Fruit fly (Drosophila melanogaster): ENCODE data around the gene beta-PheRS.
A peak's percentile ranks its signal among the peaks of the same experiment; 100 is the strongest.

beta-PheRS gene

DNA sequence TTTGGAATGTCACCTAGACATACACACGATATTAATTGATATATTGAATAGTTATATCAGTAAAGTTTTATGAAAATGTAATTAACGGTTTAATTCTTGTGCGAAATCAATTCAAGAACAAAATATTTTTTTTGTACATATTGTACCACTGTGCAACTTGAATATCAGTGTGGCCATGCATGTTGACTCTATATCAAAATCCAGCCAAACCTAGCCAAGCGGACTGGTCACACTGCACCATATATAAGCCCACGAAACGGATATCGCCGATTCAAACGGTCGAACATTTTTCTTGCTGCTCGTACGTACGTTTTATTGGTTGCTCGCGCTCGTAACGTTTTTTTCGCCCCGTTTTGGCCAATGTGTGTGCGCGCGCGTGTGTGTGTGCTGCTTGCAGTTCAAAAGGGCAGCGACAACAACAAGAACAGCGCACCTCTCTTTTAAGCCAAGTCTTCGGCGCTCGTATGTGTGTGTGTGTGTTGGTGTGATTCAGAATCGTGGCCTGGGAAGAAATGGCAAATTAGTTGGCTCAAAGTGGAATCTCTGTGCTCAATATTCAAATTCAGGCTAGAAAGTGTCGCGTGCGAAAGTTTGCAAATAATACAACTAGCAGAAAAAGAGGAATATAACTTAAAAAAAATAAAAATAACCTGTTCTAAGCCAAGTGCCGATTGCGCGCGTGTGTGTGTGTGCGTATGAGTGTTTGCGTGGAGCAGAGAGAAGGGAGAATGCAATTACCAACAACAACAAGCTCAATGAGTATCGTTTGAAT lies 42.5 kb upstream of the beta-PheRS start, which contains the start of gene crb (continued):
- TF ChIP-seq CG11456 (GFP tag; IDR thresholded peaks at IDR 0.05): 0 out of 3 replicates have a peak, but pooled peaks have one; percentile 43
- TF ChIP-seq CG42726 (GFP tag; IDR thresholded peaks at IDR 0.05; ENCODE audit: partially characterized antibody): peak; percentile 59; the same call in 1 of the 2 replicates
- TF ChIP-seq Dip2 (GFP tag; IDR thresholded peaks at IDR 0.05): no peak
- no peak for TF ChIP-seq corto (GFP tag; optimal IDR thresholded peaks at IDR 0.05)
- no peak for TF ChIP-seq CG2129 (GFP tag; IDR thresholded peaks at IDR 0.05; ENCODE audit: partially characterized antibody)
- peak; percentile 42 for TF ChIP-seq Mad (GFP tag; optimal IDR thresholded peaks at IDR 0.05)
- TF ChIP-seq CG8359 (GFP tag; optimal IDR thresholded peaks at IDR 0.05; ENCODE audit: borderline replicate concordance): no peak
- peak; percentile 47 to 71 for TF ChIP-seq Hr51 (GFP tag; optimal IDR thresholded peaks at IDR 0.05)
- peak; percentile 43 for TF ChIP-seq CG3281 (GFP tag; optimal IDR thresholded peaks at IDR 0.05)
- TF ChIP-seq kni (GFP tag; optimal IDR thresholded peaks at IDR 0.05): peak; percentile 5
- TF ChIP-seq sisA (GFP tag; IDR thresholded peaks at IDR 0.05): no peak
- TF ChIP-seq ase (GFP tag; IDR thresholded peaks at IDR 0.05): peak; percentile 55; the same call in 1 of the 3 replicates
- TF ChIP-seq ato (GFP tag; IDR thresholded peaks at IDR 0.05; ENCODE audit: partially characterized antibody): peak; percentile 56; the same call in 1 of the 2 replicates
- TF ChIP-seq Nf-YB (GFP tag; optimal IDR thresholded peaks at IDR 0.05): peak; percentile 25

DNA sequence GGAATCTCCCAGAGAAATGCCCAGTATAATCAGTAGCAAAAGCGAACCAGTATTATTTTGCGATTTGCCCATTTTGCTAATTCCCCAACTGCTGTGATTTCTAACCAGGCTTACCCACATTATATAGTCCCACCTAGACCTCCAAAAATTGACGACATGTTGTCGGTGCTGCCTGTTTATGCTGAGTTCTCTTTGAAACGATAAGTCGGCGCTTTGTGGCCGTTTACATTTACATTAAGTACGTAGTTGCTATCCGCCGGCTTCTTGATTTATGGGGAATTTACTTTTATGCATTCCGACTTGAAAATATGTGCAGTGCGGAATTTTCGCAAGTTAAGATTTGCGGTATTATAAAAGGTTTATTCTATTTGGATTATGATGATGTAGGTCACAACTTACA lies 41.8 kb upstream of the beta-PheRS start, which contains the start of gene CG5715:
CG5715 (minus strand) TSS at position 101 of the 400 bp plus-strand sequence.
- TF ChIP-seq esg (GFP tag; conservative IDR thresholded peaks at IDR 0.05): no peak
- TF ChIP-seq CG34376 (GFP tag; optimal IDR thresholded peaks at IDR 0.05): no peak
- no peak for TF ChIP-seq Ravus (GFP tag; IDR thresholded peaks at IDR 0.05)

DNA sequence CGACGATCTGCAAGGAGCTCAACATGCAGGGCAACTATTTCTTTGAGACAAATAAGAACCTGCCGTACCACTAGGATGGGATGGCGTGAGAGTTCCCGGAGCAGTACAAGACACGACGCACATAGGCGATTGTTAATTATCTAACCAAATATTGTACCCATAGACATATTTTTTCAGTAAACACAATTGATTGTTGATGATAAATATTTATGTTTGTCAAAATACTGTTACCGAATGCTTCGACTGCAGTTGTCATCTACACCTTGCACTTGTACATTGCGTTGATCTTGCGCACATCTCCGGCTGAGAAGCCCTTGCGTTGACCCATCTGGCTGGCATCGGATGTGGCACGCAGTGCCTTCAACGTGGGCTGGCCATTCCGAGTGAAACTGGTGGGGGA lies 40.7 kb upstream of the beta-PheRS start:
- TF ChIP-seq CG10209 (GFP tag; optimal IDR thresholded peaks at IDR 0.05): peak; percentile 4
- no peak for TF ChIP-seq CG17912 (GFP tag; optimal IDR thresholded peaks at IDR 0.05)
- TF ChIP-seq CG1529 (GFP tag; optimal IDR thresholded peaks at IDR 0.05): peak; percentile 53
- peak; percentile 79 for TF ChIP-seq Asciz (GFP tag; optimal IDR thresholded peaks at IDR 0.05)
- TF ChIP-seq Lpt (GFP tag; optimal IDR thresholded peaks at IDR 0.05): no peak
- TF ChIP-seq dmrt11E (tag; optimal IDR thresholded peaks at IDR 0.05): peak; percentile 66
- TF ChIP-seq salm (tag; optimal IDR thresholded peaks at IDR 0.05): peak; percentile 33
- TF ChIP-seq CG4707 (GFP tag; optimal IDR thresholded peaks at IDR 0.05): peak; percentile 56
- peak; percentile 50 for TF ChIP-seq PHDP (tag; optimal IDR thresholded peaks at IDR 0.05)
- TF ChIP-seq CG2202 (tag; optimal IDR thresholded peaks at IDR 0.05): peak; percentile 78
- peak; percentile 57 for TF ChIP-seq CG3407 (GFP tag; optimal IDR thresholded peaks at IDR 0.05)
- peak; percentile 8 for TF ChIP-seq CG9727 (GFP tag; optimal IDR thresholded peaks at IDR 0.05)
- peak; percentile 54 for TF ChIP-seq Sox100B (GFP tag; optimal IDR thresholded peaks at IDR 0.05)
- no peak for TF ChIP-seq unc-4 (GFP tag; IDR thresholded peaks at IDR 0.05; ENCODE audit: partially characterized antibody)
- peak; percentile 46 for TF ChIP-seq CG1233 (GFP tag; optimal IDR thresholded peaks at IDR 0.05)
- peak; percentile 23 for TF ChIP-seq oc (tag; optimal IDR thresholded peaks at IDR 0.05)
- peak; percentile 71 for TF ChIP-seq CG14710 (tag; optimal IDR thresholded peaks at IDR 0.05)
- TF ChIP-seq ssp (GFP tag; IDR thresholded peaks at IDR 0.05): no peak
- TF ChIP-seq CG17186 (GFP tag; optimal IDR thresholded peaks at IDR 0.05): peak; percentile 23
- TF ChIP-seq Hr3 (GFP tag; optimal IDR thresholded peaks at IDR 0.05): no peak
- 0 out of 3 replicates have a peak, but pooled peaks have one; percentile 13 for TF ChIP-seq CG17361 (GFP tag; IDR thresholded peaks at IDR 0.05)
- TF ChIP-seq unpg (GFP tag; optimal IDR thresholded peaks at IDR 0.05): peak; percentile 50
- peak; percentile 61 for TF ChIP-seq wek (GFP tag; optimal IDR thresholded peaks at IDR 0.05)
- peak; percentile 83 for TF ChIP-seq CG15601 (tag; optimal IDR thresholded peaks at IDR 0.05)
- TF ChIP-seq CG31441 (GFP tag; IDR thresholded peaks at IDR 0.05): peak; percentile 58; the same call in 1 of the 2 replicates
- no peak for TF ChIP-seq CG9817 (tag; optimal IDR thresholded peaks at IDR 0.05)
- TF ChIP-seq CG6254 (GFP tag; optimal IDR thresholded peaks at IDR 0.05): peak; percentile 48
- peak; percentile 38; the same call in 1 of the 2 replicates for TF ChIP-seq Xrp1 (GFP tag; IDR thresholded peaks at IDR 0.05)

Measured in whole organism, embryonic.